Worm (Caenorhabditis elegans) whole organism, late embryonic: ENCODE measurements around the gene clec-127.

ENCODE experiments used
- F13H6.1 ChIP-seq: sonication (generic microtip); optimal IDR thresholded peaks from 2 replicates; lab custom pipeline; 2016; ENCODE audit warnings: missing genetic modification characterization, missing compliant biosample characterization
- K02D7.2 ChIP-seq: sonication (generic microtip); optimal IDR thresholded peaks from 2 replicates; lab custom pipeline; 2017; ENCODE audit warnings: mild to moderate bottlenecking, missing genetic modification characterization, missing compliant biosample characterization
- K09A11.1 ChIP-seq: sonication (generic microtip); optimal IDR thresholded peaks from 2 replicates; lab custom pipeline; 2017; ENCODE audit warnings: antibody characterized with exemption, mild to moderate bottlenecking, missing genetic modification characterization, missing compliant biosample characterization; ENCODE audit not compliant: insufficient read depth
- ama-1 ChIP-seq: fragments of 150-350 bp; optimal IDR thresholded peaks from 2 replicates; lab custom pipeline; 2014
- ceh-19 ChIP-seq: fragments of 200-800 bp; sonication (Bioruptor generic); optimal IDR thresholded peaks from 2 replicates; lab custom pipeline; 2018; ENCODE audit warnings: mild to moderate bottlenecking, missing genetic modification characterization, missing compliant biosample characterization
- ceh-2 ChIP-seq: sonication (generic microtip); optimal IDR thresholded peaks from 2 replicates; lab custom pipeline; 2016; ENCODE audit warnings: missing genotype, missing genetic modification characterization, missing compliant biosample characterization
- ceh-22 ChIP-seq: sonication (generic microtip); optimal IDR thresholded peaks from 2 replicates; lab custom pipeline; 2017; ENCODE audit warnings: missing biosample characterization, missing genetic modification characterization
- ceh-24 ChIP-seq: sonication (generic microtip); optimal IDR thresholded peaks from 2 replicates; lab custom pipeline; 2016; ENCODE audit warnings: mild to moderate bottlenecking, missing genetic modification characterization, missing compliant biosample characterization
- ceh-30 ChIP-seq: fragments of 150-350 bp; optimal IDR thresholded peaks from 2 replicates; lab custom pipeline; 2014; ENCODE audit warnings: missing biosample characterization, missing genetic modification characterization
- ceh-34 ChIP-seq: sonication (generic microtip); optimal IDR thresholded peaks from 2 replicates; lab custom pipeline; 2016; ENCODE audit warnings: mild to moderate bottlenecking, missing genetic modification characterization, missing compliant biosample characterization
- ceh-45 ChIP-seq: fragments of 200-800 bp; sonication (Bioruptor generic); IDR thresholded peaks from 2 replicates; pipeline ENCODE4 v1.3.6; 2022; ENCODE audit warnings: missing genetic modification reagents, missing genetic modification characterization, missing compliant biosample characterization
- ceh-6 ChIP-seq: fragments of 200-800 bp; sonication (Bioruptor generic); optimal IDR thresholded peaks from 2 replicates; lab custom pipeline; 2018; ENCODE audit warnings: mild to moderate bottlenecking, missing genetic modification characterization, missing compliant biosample characterization
- elt-2 ChIP-seq: sonication (generic microtip); optimal IDR thresholded peaks from 2 replicates; lab custom pipeline; 2016; ENCODE audit warnings: missing genetic modification reagents, missing genetic modification characterization, missing compliant biosample characterization
- elt-4 ChIP-seq: sonication (generic microtip); optimal IDR thresholded peaks from 2 replicates; lab custom pipeline; 2016; ENCODE audit warnings: missing genetic modification characterization, missing compliant biosample characterization
- ets-4 ChIP-seq: sonication (generic microtip); optimal IDR thresholded peaks from 2 replicates; lab custom pipeline; 2016; ENCODE audit warnings: missing genetic modification characterization, missing compliant biosample characterization
- fax-1 ChIP-seq: sonication (generic microtip); optimal IDR thresholded peaks from 2 replicates; lab custom pipeline; 2016; ENCODE audit warnings: missing genotype, missing genetic modification characterization, missing compliant biosample characterization
- fkh-10 ChIP-seq: fragments of 150-350 bp; optimal IDR thresholded peaks from 2 replicates; lab custom pipeline; 2014; ENCODE audit warnings: missing biosample characterization, missing genetic modification reagents, missing genetic modification characterization
- gmeb-2 ChIP-seq: sonication (generic microtip); optimal IDR thresholded peaks from 2 replicates; lab custom pipeline; 2016; ENCODE audit warnings: missing genetic modification characterization, inconsistent platforms, missing compliant biosample characterization
- hlh-13 ChIP-seq: fragments of 200-800 bp; sonication (Bioruptor generic); optimal IDR thresholded peaks from 2 replicates; lab custom pipeline; 2018; ENCODE audit warnings: mild to moderate bottlenecking, missing genetic modification characterization, missing compliant biosample characterization
- mec-3 ChIP-seq: sonication (generic microtip); optimal IDR thresholded peaks from 2 replicates; lab custom pipeline; 2016; ENCODE audit warnings: borderline replicate concordance, missing genetic modification characterization, missing compliant biosample characterization
- npax-4 ChIP-seq: sonication (generic microtip); optimal IDR thresholded peaks from 2 replicates; lab custom pipeline; 2016; ENCODE audit warnings: missing genetic modification characterization, missing compliant biosample characterization
- odd-2 ChIP-seq: sonication (generic microtip); optimal IDR thresholded peaks from 2 replicates; lab custom pipeline; 2017; ENCODE audit warnings: antibody characterized with exemption, mild to moderate bottlenecking, missing genetic modification characterization, missing compliant biosample characterization
- pag-3 ChIP-seq: sonication (generic microtip); optimal IDR thresholded peaks from 2 replicates; lab custom pipeline; 2016; ENCODE audit warnings: missing compliant biosample characterization, missing genetic modification characterization, borderline replicate concordance
- pha-2 ChIP-seq: sonication (generic microtip); optimal IDR thresholded peaks from 2 replicates; lab custom pipeline; 2017; ENCODE audit warnings: mild to moderate bottlenecking, missing genetic modification characterization, missing compliant biosample characterization
- pqm-1 ChIP-seq: sonication (generic microtip); optimal IDR thresholded peaks from 2 replicates; lab custom pipeline; 2016; ENCODE audit warnings: missing genetic modification characterization, missing compliant biosample characterization
- pros-1 ChIP-seq: fragments of 150-350 bp; optimal IDR thresholded peaks from 2 replicates; lab custom pipeline; 2014; ENCODE audit warnings: missing biosample characterization, missing genetic modification reagents, missing genetic modification characterization
- ref-2 ChIP-seq: sonication (generic microtip); optimal IDR thresholded peaks from 2 replicates; lab custom pipeline; 2016; ENCODE audit warnings: missing genetic modification characterization, missing compliant biosample characterization
- rnt-1 ChIP-seq: sonication (generic microtip); optimal IDR thresholded peaks from 2 replicates; lab custom pipeline; 2016; ENCODE audit warnings: missing genetic modification characterization, missing compliant biosample characterization
- tbx-7 ChIP-seq: sonication (generic microtip); optimal IDR thresholded peaks from 2 replicates; lab custom pipeline; 2016; ENCODE audit warnings: missing genotype, missing genetic modification characterization, missing compliant biosample characterization
- unc-86 ChIP-seq: sonication (generic microtip); optimal IDR thresholded peaks from 2 replicates; lab custom pipeline; 2016; ENCODE audit warnings: missing genetic modification characterization, missing compliant biosample characterization
- ztf-16 ChIP-seq: sonication (generic microtip); optimal IDR thresholded peaks from 2 replicates; lab custom pipeline; 2017; ENCODE audit warnings: missing genetic modification characterization, missing compliant biosample characterization

clec-127 gene

DNA sequence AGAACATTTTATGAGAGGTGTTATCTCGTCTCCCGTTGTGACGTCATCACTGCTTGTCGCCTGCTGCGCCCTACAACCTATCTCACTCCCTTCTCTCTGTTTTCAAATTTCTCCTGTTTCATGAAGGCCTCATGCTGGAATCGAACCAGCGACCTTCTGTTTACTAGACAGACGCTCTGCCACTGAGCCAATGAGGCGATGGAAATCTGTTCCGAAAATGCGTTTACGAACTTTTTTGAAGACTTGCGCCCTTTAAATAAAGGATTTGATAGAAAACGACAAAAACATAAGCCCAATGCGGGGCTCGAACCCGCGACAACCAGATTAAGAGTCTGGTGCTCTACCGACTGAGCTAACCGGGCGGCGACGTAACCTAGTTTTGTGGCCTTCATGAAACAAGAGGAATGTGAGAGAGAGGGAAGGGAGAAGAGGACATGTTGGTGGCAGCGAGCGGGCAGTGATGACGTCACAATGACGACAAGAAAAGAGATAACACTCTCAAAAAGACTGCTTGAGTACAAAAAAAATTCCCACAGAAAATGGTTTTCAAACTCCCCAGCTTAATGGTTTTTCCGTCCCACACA is 50.0 kb downstream of the clec-127 start, which contains the start of gene clec-126 (continued):
- peak; percentile 5 for TF ChIP-seq ets-4 (tag; lab: Kevin White, UChicago)
- TF ChIP-seq ceh-6 (GFP tag; lab: Kevin White, UChicago) = peak; percentile 77
- peak; percentile 67 for TF ChIP-seq ceh-2 (tag; lab: Kevin White, UChicago)
- TF ChIP-seq ceh-30 (tag; lab: Kevin White, UChicago) = no peak
- peak; percentile 9 for TF ChIP-seq elt-4 (tag; lab: Kevin White, UChicago)
- no peak for TF ChIP-seq ceh-22
- peak; percentile 12 for TF ChIP-seq F13H6.1 (tag; lab: Kevin White, UChicago)
- TF ChIP-seq npax-4 (tag; lab: Kevin White, UChicago) = peak; percentile 46
- no peak for TF ChIP-seq fkh-10
- peak; percentile 0 for TF ChIP-seq mec-3 (tag; lab: Kevin White, UChicago)
- TF ChIP-seq K02D7.2 (tag; lab: Kevin White, UChicago) = peak; percentile 61
- TF ChIP-seq odd-2 = peak; percentile 58
- peak; percentile 19 for TF ChIP-seq pag-3 (tag; lab: Kevin White, UChicago)
- TF ChIP-seq unc-86 = peak; percentile 69
- 0 out of 2 replicates have a peak, but pooled peaks have one; percentile 7 for TF ChIP-seq ceh-45 (GFP tag; lab: Robert Waterston, UW)
- TF ChIP-seq rnt-1 (tag; lab: Kevin White, UChicago) = peak; percentile 34
- peak; percentile 67 for TF ChIP-seq pha-2
- TF ChIP-seq gmeb-2 (tag; lab: Kevin White, UChicago) = peak; percentile 52
- no peak for TF ChIP-seq pros-1 (tag; lab: Kevin White, UChicago)
- peak; percentile 80 for TF ChIP-seq pqm-1
- TF ChIP-seq ztf-16 (tag; lab: Kevin White, UChicago) = peak; percentile 45
- TF ChIP-seq fax-1 = peak; percentile 44
- peak; percentile 93 for TF ChIP-seq elt-2 (tag; lab: Kevin White, UChicago)
- TF ChIP-seq tbx-7 (tag; lab: Kevin White, UChicago) = peak; percentile 59
- peak; percentile 69 for TF ChIP-seq K09A11.1
- TF ChIP-seq ref-2 (tag; lab: Kevin White, UChicago) = peak; percentile 81
- peak; percentile 54 for TF ChIP-seq hlh-13 (GFP tag; lab: Kevin White, UChicago)
- peak; percentile 51 for TF ChIP-seq ceh-34 (tag; lab: Kevin White, UChicago)
- TF ChIP-seq ceh-24 (tag; lab: Kevin White, UChicago) = no peak
- TF ChIP-seq ceh-19 = peak; percentile 68
- no peak for TF ChIP-seq ama-1
